Fruit fly (Drosophila melanogaster): Measurements from ENCODE around the gene CG8475.

DNA sequence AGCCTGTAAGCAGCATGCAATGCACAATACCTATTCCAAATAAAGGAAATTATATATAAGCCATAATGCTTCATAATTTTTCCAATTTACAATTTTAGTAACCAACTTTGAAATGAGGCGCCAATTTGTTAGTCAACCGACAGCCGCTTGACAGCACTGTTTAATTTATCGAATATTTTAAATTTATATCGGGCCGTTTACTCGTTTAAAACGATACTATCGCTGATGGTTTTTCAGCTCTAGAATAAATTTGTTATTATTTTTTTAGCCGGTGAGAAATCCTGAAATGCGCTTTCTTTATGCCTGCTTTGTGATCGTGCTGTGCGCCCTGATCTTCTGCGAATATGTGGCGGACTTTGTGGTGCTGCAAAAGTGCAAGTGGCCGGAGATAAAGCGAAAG, 2.0 kb upstream of the CG8475 start, which contains the start of gene PGAP5:
- TF ChIP-seq CG8478 (optimal IDR thresholded peaks at IDR 0.05), result no peak
- TF ChIP-seq usp (GFP tag; optimal IDR thresholded peaks at IDR 0.05), result no peak
- no peak for TF ChIP-seq psq (optimal IDR thresholded peaks at IDR 0.05)
- TF ChIP-seq Dll (optimal IDR thresholded peaks at IDR 0.05), result no peak

All from whole organism.